Worm (Caenorhabditis elegans): ENCODE results near the gene aptf-3.
A peak's percentile ranks its signal among the peaks of the same experiment; 100 is the strongest.

The aptf-3 gene

DNA sequence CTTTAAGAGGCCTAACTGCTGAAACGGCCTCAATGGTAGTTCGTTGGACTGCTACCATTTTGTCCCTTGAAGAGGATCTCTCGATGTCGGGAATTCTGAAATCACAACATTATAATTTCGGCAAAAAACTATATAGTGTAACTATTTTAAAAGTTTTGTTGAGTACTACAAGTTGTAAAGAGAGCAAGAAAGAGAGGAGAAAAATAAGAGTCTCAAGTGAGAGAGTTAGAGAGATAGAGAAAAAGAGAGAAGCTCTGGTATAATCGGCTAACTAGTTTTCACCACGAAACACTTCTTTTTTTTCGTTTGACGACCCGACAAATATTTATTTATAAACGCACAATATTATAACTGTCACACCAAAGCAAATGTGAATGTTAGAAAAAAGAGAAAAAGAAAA lies 43.6 kb downstream of the aptf-3 start, which contains the start of gene vab-9:
vab-9 (minus strand) TSS at position 101 of the 400 bp plus-strand sequence.
- TF ChIP-seq ces-1 (GFP tag; optimal IDR thresholded peaks at IDR 0.05) (peak; percentile 51), elt-3 (tag; optimal IDR thresholded peaks at IDR 0.05) (no peak)

DNA sequence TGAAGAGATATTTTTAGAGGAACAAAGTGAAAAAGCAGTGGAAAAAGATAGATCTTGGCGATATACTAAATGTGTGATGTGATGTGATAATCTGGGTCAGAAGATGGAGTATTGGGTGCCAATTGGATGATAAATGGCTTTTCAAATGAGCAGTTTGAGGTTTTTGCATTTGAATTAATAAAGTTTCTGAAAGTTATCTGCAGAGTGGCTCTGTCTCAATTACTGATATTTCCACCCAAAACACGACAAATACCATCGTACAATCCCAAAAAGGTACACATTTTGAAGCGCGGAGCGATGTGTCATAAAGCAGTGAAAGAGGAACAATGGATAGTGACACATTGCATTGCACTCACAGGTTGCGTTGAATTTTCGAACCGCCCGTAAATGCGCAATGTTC lies 45.6 kb downstream of the aptf-3 start:
- TF ChIP-seq ceh-83 (GFP tag; optimal IDR thresholded peaks at IDR 0.05) (no peak), bed-3 (GFP tag; optimal IDR thresholded peaks at IDR 0.05) (no peak), mep-1 (tag; optimal IDR thresholded peaks at IDR 0.05) (no peak), nhr-28 (tag; optimal IDR thresholded peaks at IDR 0.05) (no peak), unc-62 (GFP tag; optimal IDR thresholded peaks at IDR 0.05) (no peak), ces-1 (GFP tag; optimal IDR thresholded peaks at IDR 0.05) (no peak), hlh-1 (tag; optimal IDR thresholded peaks at IDR 0.05) (no peak), unc-39 (tag; optimal IDR thresholded peaks at IDR 0.05) (no peak), nhr-237 (tag; optimal IDR thresholded peaks at IDR 0.05) (no peak), nhr-2 (tag; optimal IDR thresholded peaks at IDR 0.05) (no peak), M03D4.4 (tag; optimal IDR thresholded peaks at IDR 0.05) (no peak), flh-1 (GFP tag; optimal IDR thresholded peaks at IDR 0.05) (no peak), tbx-8 (GFP tag; optimal IDR thresholded peaks at IDR 0.05) (no peak), zip-8 (tag; optimal IDR thresholded peaks at IDR 0.05) (no peak)

DNA sequence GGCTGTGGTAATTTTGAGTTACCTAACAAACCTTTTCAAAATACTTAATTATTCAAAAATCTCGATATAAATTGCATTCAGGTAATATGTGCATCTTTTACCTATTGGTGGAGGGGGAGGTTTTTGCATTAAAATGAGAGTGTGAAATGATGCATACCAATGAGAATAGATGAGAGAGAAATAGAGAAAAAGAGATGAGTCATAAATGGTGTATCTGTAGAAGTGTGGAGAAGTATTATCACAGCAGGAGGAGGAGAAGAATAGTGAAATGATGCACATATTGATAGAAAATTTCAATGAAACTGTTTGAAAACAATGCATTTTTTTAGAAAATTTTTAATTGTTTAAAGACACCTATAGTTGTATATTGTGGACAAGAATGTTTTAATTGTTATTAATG lies 46.5 kb downstream of the aptf-3 start:
- TF ChIP-seq unc-39 (tag; optimal IDR thresholded peaks at IDR 0.05) (no peak), elt-3 (tag; optimal IDR thresholded peaks at IDR 0.05) (no peak), lin-13 (tag; optimal IDR thresholded peaks at IDR 0.05) (no peak), sptf-1 (tag; optimal IDR thresholded peaks at IDR 0.05) (no peak), ceh-43 (GFP tag; optimal IDR thresholded peaks at IDR 0.05) (no peak), flh-1 (GFP tag; optimal IDR thresholded peaks at IDR 0.05) (no peak), unc-120 (tag; optimal IDR thresholded peaks at IDR 0.05; ENCODE audit: poor library complexity, severe bottlenecking) (no peak), ceh-39 (tag; optimal IDR thresholded peaks at IDR 0.05) (no peak), ham-2 (GFP tag; optimal IDR thresholded peaks at IDR 0.05) (no peak), zip-8 (tag; optimal IDR thresholded peaks at IDR 0.05) (no peak), mab-5 (tag; optimal IDR thresholded peaks at IDR 0.05) (no peak), ceh-83 (GFP tag; optimal IDR thresholded peaks at IDR 0.05) (no peak), sem-2 (GFP tag; optimal IDR thresholded peaks at IDR 0.05) (no peak), mep-1 (tag; optimal IDR thresholded peaks at IDR 0.05) (no peak), mls-2 (tag; optimal IDR thresholded peaks at IDR 0.05) (no peak), lin-32 (GFP tag; optimal IDR thresholded peaks at IDR 0.05) (no peak), M03D4.4 (tag; optimal IDR thresholded peaks at IDR 0.05) (no peak), ces-1 (GFP tag; optimal IDR thresholded peaks at IDR 0.05) (no peak)

DNA sequence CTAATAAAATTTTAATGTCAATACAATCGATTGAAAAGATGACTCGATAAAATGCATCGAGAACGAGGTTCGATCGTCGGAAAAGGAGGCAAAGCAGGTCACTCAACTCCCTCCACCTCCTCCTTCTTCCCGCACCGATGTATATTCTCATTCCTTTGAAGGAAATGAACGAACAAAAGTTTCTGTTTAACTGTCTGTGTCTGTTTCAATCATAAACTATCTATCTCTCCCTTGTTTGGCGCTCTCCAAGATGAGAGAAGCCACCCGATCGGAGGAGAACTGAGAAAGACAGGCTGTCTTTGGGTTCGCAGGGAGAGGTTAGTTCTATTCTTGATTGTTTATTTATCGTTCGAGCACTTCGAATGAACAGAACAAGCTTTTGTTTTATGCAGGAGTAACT lies 47.1 kb downstream of the aptf-3 start, which contains the start of gene D2085.7:
D2085.7 (plus strand) TSS at position 251 of the 400 bp plus-strand sequence.
- no peak for TF ChIP-seq flh-1 (GFP tag; optimal IDR thresholded peaks at IDR 0.05)
- TF ChIP-seq ham-2 (GFP tag; optimal IDR thresholded peaks at IDR 0.05) = peak; percentile 56
- TF ChIP-seq M03D4.4 (tag; optimal IDR thresholded peaks at IDR 0.05) = no peak

DNA sequence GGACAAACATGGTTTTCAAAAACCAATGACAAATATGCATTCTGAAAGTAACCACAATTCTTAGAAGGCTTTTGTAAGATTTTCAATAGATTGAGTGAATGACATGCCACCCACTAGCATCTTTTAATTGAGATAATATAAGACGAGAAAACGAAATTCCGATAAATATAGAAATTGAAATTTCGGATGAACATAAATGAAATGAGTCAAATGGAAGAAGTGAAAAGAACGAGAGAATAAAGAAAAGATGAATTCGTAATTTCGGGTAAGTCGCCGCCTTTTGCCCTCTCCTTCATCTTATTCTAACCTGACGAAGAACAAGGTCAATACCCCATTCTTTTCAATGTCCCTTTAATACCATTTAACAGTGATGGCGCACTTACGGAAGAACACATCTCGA lies 48.4 kb downstream of the aptf-3 start:
- peak; percentile 86 for TF ChIP-seq blmp-1 (tag; optimal IDR thresholded peaks at IDR 0.05)
- TF ChIP-seq elt-1 (tag; optimal IDR thresholded peaks at IDR 0.05; ENCODE audit: borderline replicate concordance, insufficient read depth) = no peak

DNA sequence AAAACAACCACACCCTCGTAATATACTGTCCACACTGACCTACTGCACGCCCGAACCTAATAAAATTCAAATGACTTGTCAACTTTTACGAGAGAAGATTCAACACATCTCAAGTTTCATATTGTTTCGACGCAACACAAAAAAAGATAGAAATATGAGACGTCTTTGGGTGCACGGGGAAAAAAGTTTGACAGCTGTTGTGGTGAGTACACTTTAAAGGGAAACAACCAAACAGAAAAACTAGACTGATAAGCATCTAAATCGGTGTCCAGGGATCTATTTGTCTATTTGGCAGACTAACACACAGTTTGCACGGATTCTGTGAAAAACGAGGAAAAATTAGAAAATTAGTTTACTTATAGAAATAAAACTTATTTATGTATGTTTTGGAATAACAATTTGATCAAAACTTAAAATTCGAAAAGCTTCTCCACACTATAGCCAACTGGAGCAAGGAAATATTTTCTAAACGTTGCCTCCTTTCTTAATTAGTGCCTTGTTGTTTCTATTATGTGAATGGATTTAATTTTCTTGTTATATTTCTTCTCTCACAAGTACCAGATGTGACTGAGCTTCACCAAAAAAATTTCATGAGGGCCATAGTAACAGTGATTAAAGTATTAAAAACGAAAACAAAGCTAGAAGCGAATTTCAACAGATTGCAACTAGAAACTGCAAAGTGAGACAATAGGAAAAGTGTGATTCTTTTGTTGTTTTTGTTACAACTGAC lies 49.8 kb downstream of the aptf-3 start:
- TF ChIP-seq blmp-1 (tag; optimal IDR thresholded peaks at IDR 0.05) = no peak
- TF ChIP-seq mls-2 (tag; optimal IDR thresholded peaks at IDR 0.05) = no peak
- TF ChIP-seq M03D4.4 (tag; optimal IDR thresholded peaks at IDR 0.05) = no peak
- TF ChIP-seq ham-2 (GFP tag; optimal IDR thresholded peaks at IDR 0.05) = no peak
- TF ChIP-seq unc-62 (GFP tag; optimal IDR thresholded peaks at IDR 0.05) = peak; percentile 2
- no peak for TF ChIP-seq cnd-1 (tag; optimal IDR thresholded peaks at IDR 0.05)
- no peak for TF ChIP-seq flh-1 (GFP tag; optimal IDR thresholded peaks at IDR 0.05)
- peak; percentile 60 for TF ChIP-seq ces-1 (GFP tag; optimal IDR thresholded peaks at IDR 0.05)
- no peak for TF ChIP-seq ceh-83 (GFP tag; optimal IDR thresholded peaks at IDR 0.05)
